Fruit fly (Drosophila melanogaster): ENCODE data around the gene SP1029.
A peak's percentile ranks its signal among the peaks of the same experiment; 100 is the strongest.

SP1029 gene

dm6 chr3R:29204612-29205480 is 45.4 kb downstream of the SP1029 start (continued):
- TF ChIP-seq CG1603 (tag; optimal IDR thresholded peaks at IDR 0.05) (peak; percentile 92), CG12659 (GFP tag; optimal IDR thresholded peaks at IDR 0.05) (peak; percentile 63), Ravus (GFP tag; IDR thresholded peaks at IDR 0.05) (no peak), Dek (tag; optimal IDR thresholded peaks at IDR 0.05) (peak; percentile 48), E2f2 (GFP tag; IDR thresholded peaks at IDR 0.05) (peak; percentile 36; the same call in 1 of the 2 replicates), Meics (GFP tag; optimal IDR thresholded peaks at IDR 0.05) (peak; percentile 42), Rx (GFP tag; IDR thresholded peaks at IDR 0.05) (peak; percentile 79), CG6654 (GFP tag; optimal IDR thresholded peaks at IDR 0.05) (peak; percentile 59), ttk (GFP tag; IDR thresholded peaks at IDR 0.05) (peak; percentile 77), Sry-β (GFP tag; optimal IDR thresholded peaks at IDR 0.05) (no peak), CG17912 (GFP tag; optimal IDR thresholded peaks at IDR 0.05) (no peak), CG10565 (GFP tag; optimal IDR thresholded peaks at IDR 0.05) (peak; percentile 24), CG7372 (GFP tag; IDR thresholded peaks at IDR 0.05) (peak; percentile 48; the same call in 1 of the 2 replicates), CG12769 (tag; optimal IDR thresholded peaks at IDR 0.05) (peak; percentile 71), CG4707 (GFP tag; optimal IDR thresholded peaks at IDR 0.05) (peak; percentile 65), Sry-δ (GFP tag; optimal IDR thresholded peaks at IDR 0.05) (peak; percentile 30), Nf-YC (tag; optimal IDR thresholded peaks at IDR 0.05) (peak; percentile 39), jumu (GFP tag; optimal IDR thresholded peaks at IDR 0.05) (peak; percentile 74), ase (GFP tag; IDR thresholded peaks at IDR 0.05) (peak; percentile 73; the same call in 2 of the 3 replicates), CG9932 (GFP tag; IDR thresholded peaks at IDR 0.05) (no peak), CG8281 (tag; optimal IDR thresholded peaks at IDR 0.05) (peak; percentile 58), CG16813 (GFP tag; IDR thresholded peaks at IDR 0.05; ENCODE audit: partially characterized antibody) (no peak), nerfin-1 (tag; optimal IDR thresholded peaks at IDR 0.05) (peak; percentile 72), CG12104 (GFP tag; optimal IDR thresholded peaks at IDR 0.05) (peak; percentile 46), CG12236 (GFP tag; optimal IDR thresholded peaks at IDR 0.05) (peak; percentile 64), CG15514 (GFP tag; optimal IDR thresholded peaks at IDR 0.05) (peak; percentile 31), sima (GFP tag; optimal IDR thresholded peaks at IDR 0.05) (no peak), tap (tag; optimal IDR thresholded peaks at IDR 0.05) (peak; percentile 74), HmgD (GFP tag; optimal IDR thresholded peaks at IDR 0.05) (no peak), CG18476 (GFP tag; optimal IDR thresholded peaks at IDR 0.05) (peak; percentile 60), Gsc (GFP tag; IDR thresholded peaks at IDR 0.05) (peak; percentile 60; the same call in 1 of the 2 replicates), Mrtf (GFP tag; IDR thresholded peaks at IDR 0.05) (peak; percentile 68; the same call in 2 of the 3 replicates)

- TF ChIP-seq tx (GFP tag; optimal IDR thresholded peaks at IDR 0.05) (no peak), CG34376 (GFP tag; optimal IDR thresholded peaks at IDR 0.05) (no peak)
These were observed 46.2 kb downstream of the SP1029 start, which contains the start of gene Cyt-c1L for dm6 chr3R:29204033-29204432. Cyt-c1L (minus strand) TSS chr3R:29204133.

dm6 chr3R:29202418-29202817 is 47.8 kb downstream of the SP1029 start, which contains the start of gene Mesh1:
Mesh1 (minus strand) TSS chr3R:29202525.
- TF ChIP-seq Dref (GFP tag; IDR thresholded peaks at IDR 0.05) = peak; percentile 69
- TF ChIP-seq CG13287 (GFP tag; IDR thresholded peaks at IDR 0.05; ENCODE audit: partially characterized antibody) = peak; percentile 40; the same call in 1 of the 2 replicates
- peak; percentile 46; the same call in 1 of the 4 replicates for TF ChIP-seq Dll (GFP tag; IDR thresholded peaks at IDR 0.05; ENCODE audit: partially characterized antibody)
- no peak for TF ChIP-seq CG12236 (GFP tag; optimal IDR thresholded peaks at IDR 0.05)
- TF ChIP-seq lmd (GFP tag; IDR thresholded peaks at IDR 0.05) = no peak
- peak; percentile 82 for TF ChIP-seq CG17186 (GFP tag; optimal IDR thresholded peaks at IDR 0.05)
- TF ChIP-seq CkIIα-i1 (GFP tag; IDR thresholded peaks at IDR 0.05) = no peak
- peak; percentile 9 for TF ChIP-seq CG15514 (GFP tag; optimal IDR thresholded peaks at IDR 0.05)
- peak; percentile 88 for TF ChIP-seq Dp (GFP tag; optimal IDR thresholded peaks at IDR 0.05)
- TF ChIP-seq CG34224 (GFP tag; IDR thresholded peaks at IDR 0.05; ENCODE audit: partially characterized antibody) = 0 out of 3 replicates have a peak, but pooled peaks have one; percentile 24
- no peak for TF ChIP-seq CG8388 (GFP tag; optimal IDR thresholded peaks at IDR 0.05)
- peak; percentile 94 for TF ChIP-seq E2f2 (GFP tag; IDR thresholded peaks at IDR 0.05)
- TF ChIP-seq Sry-δ (GFP tag; optimal IDR thresholded peaks at IDR 0.05) = peak; percentile 6
- TF ChIP-seq Mad (GFP tag; optimal IDR thresholded peaks at IDR 0.05) = no peak
- no peak for TF ChIP-seq YL-1 (GFP tag; optimal IDR thresholded peaks at IDR 0.05)
- TF ChIP-seq CG14667 (GFP tag; IDR thresholded peaks at IDR 0.05) = no peak
